Fruit fly (Drosophila melanogaster) whole organism, wandering third instar larva: ENCODE results near the gene Or63a.
A peak's percentile ranks its signal among the peaks of the same experiment; 100 is the strongest.

Source experiments
- Abd-B ChIP-seq: fragments of >200 bp; optimal IDR thresholded peaks from 2 replicates; lab custom pipeline; 2017; ENCODE audit warnings: missing biosample characterization, missing genetic modification characterization
- CG32264 ChIP-seq: fragments of 200-800 bp; sonication (Bioruptor generic); optimal IDR thresholded peaks from 2 replicates; lab custom pipeline; 2016; ENCODE audit warnings: missing biosample characterization, missing genetic modification characterization
- CG9705 ChIP-seq: fragments of 200-800 bp; sonication (Bioruptor generic); optimal IDR thresholded peaks from 2 replicates; lab custom pipeline; 2018; ENCODE audit warnings: missing biosample characterization, mild to moderate bottlenecking, missing genetic modification characterization
- CrebA ChIP-seq: fragments of 200-800 bp; sonication (Bioruptor generic); optimal IDR thresholded peaks from 2 replicates; lab custom pipeline; 2016; ENCODE audit warnings: missing biosample characterization, mild to moderate bottlenecking, missing genetic modification characterization, borderline replicate concordance
- Dfd ChIP-seq: fragments of >200 bp; optimal IDR thresholded peaks from 2 replicates; lab custom pipeline; 2017; ENCODE audit warnings: missing biosample characterization, missing genetic modification characterization
- Dif ChIP-seq: fragments of 200-275, 200-300 bp; sonication (Bioruptor generic); optimal IDR thresholded peaks from 2 replicates; lab custom pipeline; 2018; ENCODE audit warnings: missing biosample characterization, missing genetic modification characterization; ENCODE audit not compliant: partially characterized antibody
- HLH106 ChIP-seq: fragments of 200-800 bp; optimal IDR thresholded peaks from 3 replicates; lab custom pipeline; 2019; ENCODE audit warnings: missing biosample characterization, mild to moderate bottlenecking, missing genetic modification characterization, moderate library complexity
- Hnf4 ChIP-seq: fragments of 200-800 bp; sonication (Bioruptor generic); optimal IDR thresholded peaks from 2 replicates; lab custom pipeline; 2016; ENCODE audit warnings: missing biosample characterization, mild to moderate bottlenecking, missing genetic modification characterization
- Hr78 ChIP-seq: fragments of >200 bp; optimal IDR thresholded peaks from 2 replicates; lab custom pipeline; 2017; ENCODE audit warnings: missing biosample characterization, missing genetic modification characterization
- Hr83 ChIP-seq: fragments of 200-300 bp; sonication (Bioruptor generic); optimal IDR thresholded peaks from 2 replicates; lab custom pipeline; 2016; ENCODE audit warnings: missing biosample characterization, mild to moderate bottlenecking, missing genetic modification characterization, moderate library complexity; ENCODE audit not compliant: poor library complexity, severe bottlenecking
- Jra ChIP-seq: sonication (Bioruptor generic); optimal IDR thresholded peaks from 2 replicates; lab custom pipeline; 2016; ENCODE audit warnings: missing biosample characterization, missing genetic modification characterization
- Mio ChIP-seq: sonication (Bioruptor generic); optimal IDR thresholded peaks from 2 replicates; lab custom pipeline; 2016; ENCODE audit warnings: missing biosample characterization, missing genetic modification characterization
- Myc ChIP-seq: fragments of >200 bp; optimal IDR thresholded peaks from 2 replicates; lab custom pipeline; 2017
- N ChIP-seq: fragments of >200 bp; optimal IDR thresholded peaks from 2 replicates; lab custom pipeline; 2018; ENCODE audit warnings: missing biosample characterization, missing external identifiers, missing genetic modification characterization
- OdsH ChIP-seq: fragments of 200-800 bp; sonication (Bioruptor generic); optimal IDR thresholded peaks from 2 replicates; lab custom pipeline; 2016; ENCODE audit warnings: missing biosample characterization, mild to moderate bottlenecking, missing genetic modification characterization
- Rel ChIP-seq, 2 experiments: fragments of 200-800 bp; sonication (Bioruptor generic) in 1 of 2; optimal IDR thresholded peaks; 2 replicates in 1 of 2; 3 replicates in 1 of 2; lab custom pipeline; 2016 to 2019; ENCODE audit warnings: mild to moderate bottlenecking in 2 of 2, missing biosample characterization in 2 of 2, missing genetic modification characterization in 2 of 2, moderate library complexity in 1 of 2
- Sp1 ChIP-seq: fragments of 200-800 bp; sonication (Bioruptor generic); optimal IDR thresholded peaks from 3 replicates; lab custom pipeline; 2019; ENCODE audit warnings: missing biosample characterization, mild to moderate bottlenecking, missing genetic modification characterization, moderate library complexity
- Vsx2 ChIP-seq: fragments of 200-300, 225-300 bp; sonication (Bioruptor generic); optimal IDR thresholded peaks from 2 replicates; lab custom pipeline; 2018; ENCODE audit warnings: missing biosample characterization, missing genetic modification characterization; ENCODE audit not compliant: partially characterized antibody
- br ChIP-seq: fragments of 200-800 bp; sonication (Bioruptor generic); optimal IDR thresholded peaks from 2 replicates; lab custom pipeline; 2016; ENCODE audit warnings: missing biosample characterization, missing genetic modification characterization
- brk ChIP-seq: fragments of 200-800 bp; sonication (Bioruptor generic); optimal IDR thresholded peaks from 2 replicates; lab custom pipeline; 2016; ENCODE audit warnings: missing biosample characterization, mild to moderate bottlenecking, missing genetic modification characterization
- dmrt93B ChIP-seq: fragments of 200-800 bp; sonication (Bioruptor generic); optimal IDR thresholded peaks from 2 replicates; lab custom pipeline; 2018; ENCODE audit warnings: missing biosample characterization, mild to moderate bottlenecking, missing genetic modification characterization
- dsf ChIP-seq: sonication (Bioruptor generic); optimal IDR thresholded peaks from 2 replicates; lab custom pipeline; 2016; ENCODE audit warnings: missing biosample characterization, missing genetic modification characterization, borderline replicate concordance
- ey ChIP-seq: fragments of 200-800 bp; sonication (Bioruptor generic); optimal IDR thresholded peaks from 2 replicates; lab custom pipeline; 2016; ENCODE audit warnings: missing biosample characterization, missing genetic modification characterization
- fru ChIP-seq: fragments of 200-800 bp; sonication (Bioruptor generic); optimal IDR thresholded peaks from 3 replicates; lab custom pipeline; 2016; ENCODE audit warnings: missing biosample characterization, mild to moderate bottlenecking, missing genetic modification characterization
- jim ChIP-seq: fragments of 175-275, 200-325 bp; sonication (Bioruptor generic); optimal IDR thresholded peaks from 2 replicates; lab custom pipeline; 2016; ENCODE audit warnings: missing biosample characterization, mild to moderate bottlenecking, missing genetic modification characterization
- lola ChIP-seq: fragments of >200 bp; optimal IDR thresholded peaks from 2 replicates; lab custom pipeline; 2017; ENCODE audit warnings: missing biosample characterization, missing genetic modification characterization
- pan ChIP-seq: fragments of >200 bp; optimal IDR thresholded peaks from 2 replicates; lab custom pipeline; 2017
- psq ChIP-seq: fragments of 200-800 bp; sonication (Bioruptor generic); optimal IDR thresholded peaks from 3 replicates; lab custom pipeline; 2017; ENCODE audit warnings: missing biosample characterization, mild to moderate bottlenecking, missing genetic modification characterization, moderate library complexity
- rgr ChIP-seq: fragments of 200-800 bp; sonication (Bioruptor generic); optimal IDR thresholded peaks from 3 replicates; lab custom pipeline; 2016; ENCODE audit warnings: missing biosample characterization, mild to moderate bottlenecking, missing genetic modification characterization
- sage ChIP-seq: fragments of 200-800 bp; sonication (Bioruptor generic); optimal IDR thresholded peaks from 2 replicates; lab custom pipeline; 2016; ENCODE audit warnings: missing biosample characterization, mild to moderate bottlenecking, missing genetic modification characterization
- sv ChIP-seq: fragments of 200-800 bp; sonication (Bioruptor generic); optimal IDR thresholded peaks from 3 replicates; lab custom pipeline; 2016; ENCODE audit warnings: missing biosample characterization, missing genetic modification characterization
- usp ChIP-seq: fragments of >200 bp; optimal IDR thresholded peaks from 2 replicates; lab custom pipeline; 2017; ENCODE audit warnings: missing biosample characterization, missing genetic modification characterization
- woc ChIP-seq: sonication (Bioruptor generic); optimal IDR thresholded peaks from 2 replicates; lab custom pipeline; 2016; ENCODE audit warnings: missing biosample characterization, mild to moderate bottlenecking, missing genetic modification characterization

The Or63a gene

DNA sequence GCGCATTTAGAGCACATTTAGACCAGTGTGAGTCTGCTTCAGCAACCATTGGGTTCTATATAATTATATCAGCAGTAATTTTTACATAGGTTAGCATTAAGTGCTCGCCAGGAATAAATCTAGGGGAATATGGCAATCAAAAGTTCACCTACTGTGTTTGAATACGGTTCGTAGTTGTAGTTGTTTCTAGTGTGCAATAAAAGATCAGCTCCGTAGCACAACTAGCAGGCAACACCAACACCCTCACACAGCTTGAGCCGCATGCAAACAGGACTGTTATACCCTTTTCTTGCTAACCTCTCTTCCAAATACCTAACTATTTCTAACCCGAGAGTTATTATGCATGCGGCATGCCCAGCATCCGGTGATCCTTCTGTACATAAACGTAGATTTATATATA is 9.8 kb upstream of the Or63a start, which contains the start of gene CG32846:
TSS of gene CG32846 (minus strand) at position 101 of the 400 bp plus-strand sequence.
- TF ChIP-seq HLH106 (tag; lab: Kevin White, UChicago): no peak
- TF ChIP-seq Sp1 (GFP tag; lab: Kevin White, UChicago): no peak
- TF ChIP-seq OdsH: no peak
- no peak for TF ChIP-seq fru (GFP tag; lab: Kevin White, UChicago)
- TF ChIP-seq N (GFP tag; lab: Kevin White, UChicago): no peak
- no peak for TF ChIP-seq Hr78 (GFP tag; lab: Kevin White, UChicago)
- no peak for TF ChIP-seq jim
- TF ChIP-seq usp (GFP tag; lab: Kevin White, UChicago): no peak
- TF ChIP-seq psq (GFP tag; lab: Kevin White, UChicago): no peak
- TF ChIP-seq Jra: no peak
- TF ChIP-seq Hnf4: no peak
- no peak for TF ChIP-seq CG9705 (GFP tag; lab: Kevin White, UChicago)
- no peak for TF ChIP-seq woc (GFP tag; lab: Kevin White, UChicago)
- no peak for TF ChIP-seq pan (lab: Kevin White, UChicago)
- no peak for TF ChIP-seq Mio
- no peak for TF ChIP-seq Myc (lab: Kevin White, UChicago)
- no peak for TF ChIP-seq sage (GFP tag; lab: Kevin White, UChicago)
- TF ChIP-seq Dif: no peak
- TF ChIP-seq Abd-B (GFP tag; lab: Kevin White, UChicago): no peak

DNA sequence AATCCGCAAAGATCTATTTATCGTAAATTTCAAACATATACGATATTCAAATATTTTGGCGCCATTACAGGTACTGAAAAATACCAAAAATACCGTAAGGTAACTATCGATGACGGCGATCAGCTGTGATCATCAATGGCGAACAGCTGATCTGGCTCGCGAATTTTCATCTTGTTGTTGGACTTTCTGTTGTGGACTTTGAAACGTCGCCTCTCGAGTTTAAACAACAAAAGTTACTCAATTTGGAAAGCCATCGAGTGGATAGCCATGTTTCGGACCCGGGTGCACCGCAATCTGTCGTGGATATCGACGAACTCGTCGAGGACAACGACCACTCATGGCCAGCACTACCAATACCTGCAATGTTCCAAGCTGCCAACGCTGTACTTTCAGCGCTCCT is 19.5 kb downstream of the Or63a start, which contains the start of gene CPT2:
TSS of gene CPT2 (plus strand) at position 167 of the 400 bp plus-strand sequence.
- TF ChIP-seq Jra: no peak
- peak; percentile 38 for TF ChIP-seq CrebA (GFP tag; lab: Kevin White, UChicago)
- peak; percentile 30 for TF ChIP-seq Myc (lab: Kevin White, UChicago)
- TF ChIP-seq brk (GFP tag; lab: Kevin White, UChicago): no peak
- peak; percentile 40 for TF ChIP-seq Hnf4
- TF ChIP-seq rgr (GFP tag; lab: Kevin White, UChicago): peak; percentile 8
- no peak for TF ChIP-seq CG9705 (GFP tag; lab: Kevin White, UChicago)
- no peak for TF ChIP-seq sv (GFP tag; lab: Kevin White, UChicago)
- TF ChIP-seq, all 38 proteins: peak for 4

DNA sequence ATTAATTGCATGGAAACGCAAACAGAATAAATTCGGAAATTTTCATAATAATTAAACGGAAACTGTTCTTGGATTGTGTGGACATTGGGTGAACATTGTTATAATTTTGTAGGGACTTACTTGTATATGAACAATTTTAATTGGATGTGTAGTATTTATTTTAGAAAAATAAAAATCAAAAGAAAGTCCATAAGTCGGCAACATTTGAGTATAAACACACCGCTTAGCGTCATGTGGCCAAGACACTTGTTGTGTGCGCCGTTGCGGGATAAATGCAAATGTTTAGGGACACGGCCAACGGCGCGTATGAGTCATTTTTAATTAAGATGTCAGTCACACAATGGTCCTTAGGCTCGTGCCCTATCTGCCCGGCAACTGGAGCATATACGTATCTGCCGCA is 25.0 kb downstream of the Or63a start:
- TF ChIP-seq HLH106 (tag; lab: Kevin White, UChicago) (no peak), rgr (GFP tag; lab: Kevin White, UChicago) (no peak), Jra (no peak), Hnf4 (no peak), ey (GFP tag; lab: Kevin White, UChicago) (no peak), Hr83 (no peak), sage (GFP tag; lab: Kevin White, UChicago) (no peak), Hr78 (GFP tag; lab: Kevin White, UChicago) (no peak), Dfd (GFP tag; lab: Kevin White, UChicago) (no peak), fru (GFP tag; lab: Kevin White, UChicago) (no peak), psq (GFP tag; lab: Kevin White, UChicago) (no peak), lola (GFP tag; lab: Kevin White, UChicago) (no peak), OdsH (no peak), dsf (GFP tag; lab: Kevin White, UChicago) (no peak)

DNA sequence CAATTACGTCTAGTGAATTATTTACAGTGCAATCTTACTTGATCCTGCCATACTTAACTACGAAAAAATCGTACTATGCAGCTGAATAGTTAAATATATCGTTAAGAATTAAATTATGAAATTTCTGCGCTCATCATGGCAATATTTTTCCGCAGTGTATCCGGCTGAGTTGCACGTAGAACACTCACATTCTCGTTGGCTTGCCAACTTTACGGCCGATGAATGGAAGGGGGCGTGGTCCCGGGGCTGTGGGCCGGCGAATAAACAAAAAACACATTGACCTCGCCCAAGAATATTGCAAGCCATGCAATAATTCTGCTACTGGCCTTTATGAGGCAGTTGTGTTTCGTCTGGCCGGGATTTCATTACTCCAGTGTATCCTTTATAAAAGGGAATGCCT is 26.4 kb downstream of the Or63a start:
- no peak for TF ChIP-seq Myc (lab: Kevin White, UChicago)
- no peak for TF ChIP-seq Vsx2
- TF ChIP-seq dmrt93B: no peak
- no peak for TF ChIP-seq CG32264 (GFP tag; lab: Kevin White, UChicago)
- no peak for TF ChIP-seq OdsH
- no peak for TF ChIP-seq Rel (GFP tag; optimal IDR thresholded peaks at IDR 0.05; lab: Kevin White, UChicago)
- no peak for TF ChIP-seq Rel (tag; optimal IDR thresholded peaks at IDR 0.05; lab: Kevin White, UChicago)
- no peak for TF ChIP-seq brk (GFP tag; lab: Kevin White, UChicago)

DNA sequence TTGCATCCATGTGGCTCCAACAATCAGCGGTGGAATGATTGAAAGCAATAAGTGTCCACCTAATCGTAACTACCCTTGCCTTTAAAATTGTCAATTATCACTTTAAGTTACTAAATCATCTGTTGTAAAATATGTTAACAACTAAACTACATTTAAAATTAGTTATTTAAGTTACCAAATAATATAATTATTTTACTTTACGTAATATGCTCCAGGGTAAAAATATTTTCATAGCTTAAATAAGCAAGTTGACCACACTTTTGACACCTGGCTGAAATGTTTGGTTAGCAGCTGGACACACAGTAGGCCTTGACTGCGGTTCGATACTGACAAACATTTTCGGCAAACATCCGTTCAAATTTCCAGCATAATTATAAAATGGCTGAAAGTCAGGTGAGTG is 33.5 kb downstream of the Or63a start, which contains the start of gene CG2113:
TSS of gene CG2113 (plus strand) at position 301 of the 400 bp plus-strand sequence.
- TF ChIP-seq sv (GFP tag; lab: Kevin White, UChicago) (no peak), lola (GFP tag; lab: Kevin White, UChicago) (no peak), br (GFP tag; lab: Kevin White, UChicago) (no peak), N (GFP tag; lab: Kevin White, UChicago) (no peak)
